Worm (Caenorhabditis elegans): ENCODE measurements around the gene R52.6.

- TF ChIP-seq unc-62 (GFP tag; optimal IDR thresholded peaks at IDR 0.05 in 1 of 2) (no peak), unc-62 (tag; optimal IDR thresholded peaks at IDR 0.05) (no peak), ceh-82 (tag; optimal IDR thresholded peaks at IDR 0.05) (no peak), ces-1 (GFP tag; optimal IDR thresholded peaks at IDR 0.05) (no peak), unc-39 (tag; optimal IDR thresholded peaks at IDR 0.05) (no peak), snpc-4 (tag; optimal IDR thresholded peaks at IDR 0.05) (no peak), aly-2 (tag; optimal IDR thresholded peaks at IDR 0.05) (no peak), nhr-76 (tag; optimal IDR thresholded peaks at IDR 0.05) (no peak), saeg-2 (GFP tag; IDR thresholded peaks at IDR 0.05) (no peak), dmd-6 (GFP tag; IDR thresholded peaks at IDR 0.05) (peak; percentile 70), aha-1 (tag) (no peak), lir-3 (tag; optimal IDR thresholded peaks at IDR 0.05) (no peak), sdz-12 (GFP tag; optimal IDR thresholded peaks at IDR 0.05) (no peak), fkh-10 (GFP tag; optimal IDR thresholded peaks at IDR 0.05) (no peak), lim-7 (GFP tag; IDR thresholded peaks at IDR 0.05) (no peak)
These were observed 22.2 kb downstream of the R52.6 start, which contains the start of gene trpl-5 for ce11 chrII:2090605-2091004.
